Fruit fly (Drosophila melanogaster): Measurements from ENCODE around the gene CG6937.
A peak's percentile ranks its signal among the peaks of the same experiment; 100 is the strongest.

CG6937 gene

dm6 chr3R:22627936-22628513 lies 43.5 kb downstream of the CG6937 start:
- TF ChIP-seq h (GFP tag; optimal IDR thresholded peaks at IDR 0.05) = peak; percentile 12
- TF ChIP-seq HLH106 (tag; optimal IDR thresholded peaks at IDR 0.05) = peak; percentile 45
- no peak for TF ChIP-seq usp (GFP tag; optimal IDR thresholded peaks at IDR 0.05)
- no peak for TF ChIP-seq Mio (GFP tag; optimal IDR thresholded peaks at IDR 0.05)
- peak; percentile 80 for TF ChIP-seq ey (GFP tag; optimal IDR thresholded peaks at IDR 0.05)
- TF ChIP-seq rgr (GFP tag; optimal IDR thresholded peaks at IDR 0.05) = peak; percentile 80
- TF ChIP-seq woc (GFP tag; optimal IDR thresholded peaks at IDR 0.05) = peak; percentile 51
- no peak for TF ChIP-seq sv (GFP tag; optimal IDR thresholded peaks at IDR 0.05)
- TF ChIP-seq jim (GFP tag; optimal IDR thresholded peaks at IDR 0.05) = no peak
- TF ChIP-seq OdsH (GFP tag; optimal IDR thresholded peaks at IDR 0.05) = peak; percentile 75
- no peak for TF ChIP-seq dmrt93B (GFP tag; optimal IDR thresholded peaks at IDR 0.05)
- no peak for TF ChIP-seq dsf (GFP tag; optimal IDR thresholded peaks at IDR 0.05; ENCODE audit: borderline replicate concordance)
- peak; percentile 68 for TF ChIP-seq Sp1 (GFP tag; optimal IDR thresholded peaks at IDR 0.05)
- no peak for TF ChIP-seq GATAd (GFP tag; optimal IDR thresholded peaks at IDR 0.05)
- TF ChIP-seq fru (GFP tag; optimal IDR thresholded peaks at IDR 0.05) = peak; percentile 8
- no peak for TF ChIP-seq lola (GFP tag; optimal IDR thresholded peaks at IDR 0.05)
- TF ChIP-seq brk (GFP tag; optimal IDR thresholded peaks at IDR 0.05) = no peak
- TF ChIP-seq Hnf4 (GFP tag; optimal IDR thresholded peaks at IDR 0.05) = peak; percentile 69
- no peak for TF ChIP-seq CG9705 (GFP tag; optimal IDR thresholded peaks at IDR 0.05)
- peak; percentile 67 for TF ChIP-seq psq (GFP tag; optimal IDR thresholded peaks at IDR 0.05)
- no peak for TF ChIP-seq Abd-B (GFP tag; optimal IDR thresholded peaks at IDR 0.05)
- TF ChIP-seq Dfd (GFP tag; optimal IDR thresholded peaks at IDR 0.05) = no peak
- peak; percentile 36 for TF ChIP-seq Jra (GFP tag; optimal IDR thresholded peaks at IDR 0.05)
- TF ChIP-seq Dif (GFP tag; optimal IDR thresholded peaks at IDR 0.05; ENCODE audit: partially characterized antibody) = no peak
- TF ChIP-seq sage (GFP tag; optimal IDR thresholded peaks at IDR 0.05) = peak; percentile 3
- peak; percentile 74 for TF ChIP-seq br (GFP tag; optimal IDR thresholded peaks at IDR 0.05)
- no peak for TF ChIP-seq Vsx2 (GFP tag; optimal IDR thresholded peaks at IDR 0.05; ENCODE audit: partially characterized antibody)
- no peak for TF ChIP-seq Hr78 (GFP tag; optimal IDR thresholded peaks at IDR 0.05)
- TF ChIP-seq tai (GFP tag; optimal IDR thresholded peaks at IDR 0.05) = peak; percentile 78
- TF ChIP-seq foxo (GFP tag; optimal IDR thresholded peaks at IDR 0.05) = peak in 1 of 2 experiments; percentile 54
- no peak for TF ChIP-seq Rel (GFP tag; optimal IDR thresholded peaks at IDR 0.05)
- TF ChIP-seq Rel (tag; optimal IDR thresholded peaks at IDR 0.05) = no peak

DNA sequence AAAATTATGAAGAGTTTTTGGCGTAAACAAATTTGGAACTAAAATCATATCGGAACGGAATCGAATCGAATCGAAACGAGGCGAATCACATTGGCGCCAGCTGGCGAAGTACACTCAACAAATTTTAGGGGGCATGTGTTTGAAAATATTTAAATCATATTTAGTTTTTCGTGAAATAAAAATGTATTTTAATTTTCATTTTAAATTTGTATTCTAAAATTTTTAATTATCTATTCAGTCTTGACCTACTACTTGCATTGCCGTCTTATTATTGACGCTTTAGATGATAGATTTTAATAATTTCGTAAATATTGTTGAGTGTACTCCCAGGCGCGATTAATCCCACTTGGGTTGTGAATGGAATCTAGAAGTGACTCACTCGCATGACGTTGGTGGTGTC lies 44.6 kb downstream of the CG6937 start:
- no peak for TF ChIP-seq Dfd (GFP tag; optimal IDR thresholded peaks at IDR 0.05)
- no peak for TF ChIP-seq Myc (optimal IDR thresholded peaks at IDR 0.05)
- TF ChIP-seq lola (GFP tag; optimal IDR thresholded peaks at IDR 0.05) = no peak
- TF ChIP-seq Abd-B (GFP tag; optimal IDR thresholded peaks at IDR 0.05) = no peak
- TF ChIP-seq N (GFP tag; optimal IDR thresholded peaks at IDR 0.05) = no peak
- no peak for TF ChIP-seq GATAd (GFP tag; optimal IDR thresholded peaks at IDR 0.05)
- TF ChIP-seq Sp1 (GFP tag; optimal IDR thresholded peaks at IDR 0.05) = no peak
- no peak for TF ChIP-seq Hr78 (GFP tag; optimal IDR thresholded peaks at IDR 0.05)
- TF ChIP-seq usp (GFP tag; optimal IDR thresholded peaks at IDR 0.05) = no peak
- TF ChIP-seq Hr83 (GFP tag; optimal IDR thresholded peaks at IDR 0.05; ENCODE audit: poor library complexity, severe bottlenecking) = no peak
- no peak for TF ChIP-seq woc (GFP tag; optimal IDR thresholded peaks at IDR 0.05)
- TF ChIP-seq dmrt93B (GFP tag; optimal IDR thresholded peaks at IDR 0.05) = no peak
- no peak for TF ChIP-seq ey (GFP tag; optimal IDR thresholded peaks at IDR 0.05)
- TF ChIP-seq OdsH (GFP tag; optimal IDR thresholded peaks at IDR 0.05) = no peak
- no peak for TF ChIP-seq br (GFP tag; optimal IDR thresholded peaks at IDR 0.05)
- no peak for TF ChIP-seq CG9705 (GFP tag; optimal IDR thresholded peaks at IDR 0.05)
- TF ChIP-seq Vsx2 (GFP tag; optimal IDR thresholded peaks at IDR 0.05; ENCODE audit: partially characterized antibody) = no peak
- no peak for TF ChIP-seq HLH106 (tag; optimal IDR thresholded peaks at IDR 0.05)
- no peak for TF ChIP-seq Hnf4 (GFP tag; optimal IDR thresholded peaks at IDR 0.05)
- no peak for TF ChIP-seq Mio (GFP tag; optimal IDR thresholded peaks at IDR 0.05)

DNA sequence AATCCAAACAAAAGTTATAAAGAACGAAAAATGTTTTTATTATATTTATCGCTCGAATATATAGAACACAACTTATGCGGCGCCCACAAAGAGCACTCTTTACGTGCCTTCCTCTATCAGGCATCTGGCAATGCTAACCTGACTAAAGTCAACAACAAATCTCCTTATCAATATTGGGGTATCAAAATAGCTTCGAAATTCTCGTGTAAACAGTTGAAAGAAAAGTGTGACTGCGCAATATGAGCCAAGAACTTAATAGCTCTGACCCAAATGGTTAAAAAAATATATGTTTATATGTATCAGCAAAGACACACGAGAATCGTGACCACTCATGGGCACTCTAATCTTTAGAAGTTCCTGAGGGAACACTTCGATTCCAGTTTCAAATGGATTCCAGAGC lies 46.6 kb downstream of the CG6937 start:
- TF ChIP-seq Vsx2 (GFP tag; optimal IDR thresholded peaks at IDR 0.05; ENCODE audit: partially characterized antibody) (no peak), Hr83 (GFP tag; optimal IDR thresholded peaks at IDR 0.05; ENCODE audit: poor library complexity, severe bottlenecking) (no peak), foxo (GFP tag; optimal IDR thresholded peaks at IDR 0.05) (no peak), Myc (optimal IDR thresholded peaks at IDR 0.05) (no peak), br (GFP tag; optimal IDR thresholded peaks at IDR 0.05) (no peak), HLH106 (tag; optimal IDR thresholded peaks at IDR 0.05) (no peak), CG32264 (GFP tag; optimal IDR thresholded peaks at IDR 0.05) (no peak), psq (GFP tag; optimal IDR thresholded peaks at IDR 0.05) (no peak)

Data from whole organism, wandering third instar larva.